Worm (Caenorhabditis elegans) whole organism, L2 larva: Measurements from ENCODE around the gene T26C12.1.

Experiments used
- ZK546.5 ChIP-seq: sonication (generic microtip); optimal IDR thresholded peaks from 2 replicates; lab custom pipeline; 2017; ENCODE audit warnings: missing biosample characterization, missing genetic modification characterization
- ama-1 ChIP-seq: fragments of 150-350 bp; optimal IDR thresholded peaks from 2 replicates; lab custom pipeline; 2018; ENCODE audit warnings: inconsistent platforms
- unc-55 ChIP-seq: fragments of 150-350 bp; sonication (generic microtip); optimal IDR thresholded peaks from 3 replicates; lab custom pipeline; 2014; ENCODE audit warnings: missing biosample characterization, missing genetic modification reagents, missing genetic modification characterization

DNA sequence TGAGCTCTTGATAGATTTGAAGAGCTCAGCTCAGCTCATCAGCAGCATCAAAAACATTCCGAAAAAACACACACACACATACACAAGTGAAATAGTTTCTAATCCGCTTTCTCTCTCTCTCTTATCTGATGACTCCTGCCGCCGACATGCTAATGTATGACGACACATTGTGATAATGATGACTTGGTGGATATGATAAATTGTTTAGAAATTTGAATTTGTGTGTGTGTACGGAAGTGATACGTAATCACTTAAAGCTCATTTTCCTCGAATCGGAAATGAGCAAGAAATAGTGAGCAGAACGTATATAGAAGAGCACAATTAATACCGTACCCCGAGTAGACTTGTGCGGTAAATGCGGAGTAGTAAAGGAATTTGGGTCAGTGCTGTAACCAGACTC is 11.8 kb upstream of the T26C12.1 start:
- TF ChIP-seq ama-1 (lab: Kevin White, UChicago) (no peak), unc-55 (GFP tag; lab: Kevin White, UChicago) (no peak), ZK546.5 (tag; lab: Kevin White, UChicago) (no peak)
